Worm (Caenorhabditis elegans) whole organism, late embryonic: ENCODE measurements around the gene C27A2.8.

Experiments
- C08G9.2 ChIP-seq: sonication (generic microtip); optimal IDR thresholded peaks from 2 replicates; lab custom pipeline; 2016; ENCODE audit warnings: mild to moderate bottlenecking, missing genetic modification characterization, moderate library complexity, missing compliant biosample characterization
- F13H6.1 ChIP-seq: sonication (generic microtip); optimal IDR thresholded peaks from 2 replicates; lab custom pipeline; 2016; ENCODE audit warnings: missing genetic modification characterization, missing compliant biosample characterization
- K02D7.2 ChIP-seq: sonication (generic microtip); optimal IDR thresholded peaks from 2 replicates; lab custom pipeline; 2017; ENCODE audit warnings: mild to moderate bottlenecking, missing genetic modification characterization, missing compliant biosample characterization
- T23F11.4 ChIP-seq: fragments of 200-800 bp; sonication (Bioruptor generic); optimal IDR thresholded peaks from 2 replicates; lab custom pipeline; 2018; ENCODE audit warnings: mild to moderate bottlenecking, missing genetic modification characterization, missing compliant biosample characterization
- Y22D7AL.16 ChIP-seq: sonication (generic microtip); optimal IDR thresholded peaks from 2 replicates; lab custom pipeline; 2016; ENCODE audit warnings: missing genetic modification characterization, missing compliant biosample characterization
- ahr-1 ChIP-seq: sonication (generic microtip); optimal IDR thresholded peaks from 2 replicates; lab custom pipeline; 2016; ENCODE audit warnings: missing genetic modification characterization, missing compliant biosample characterization
- ceh-14 ChIP-seq: sonication (generic microtip); optimal IDR thresholded peaks from 2 replicates; lab custom pipeline; 2016; ENCODE audit warnings: missing genotype, missing genetic modification characterization, missing compliant biosample characterization
- ceh-19 ChIP-seq: fragments of 200-800 bp; sonication (Bioruptor generic); optimal IDR thresholded peaks from 2 replicates; lab custom pipeline; 2018; ENCODE audit warnings: mild to moderate bottlenecking, missing genetic modification characterization, missing compliant biosample characterization
- ceh-2 ChIP-seq: sonication (generic microtip); optimal IDR thresholded peaks from 2 replicates; lab custom pipeline; 2016; ENCODE audit warnings: missing genotype, missing genetic modification characterization, missing compliant biosample characterization
- ceh-22 ChIP-seq: sonication (generic microtip); optimal IDR thresholded peaks from 2 replicates; lab custom pipeline; 2017; ENCODE audit warnings: missing biosample characterization, missing genetic modification characterization
- ceh-24 ChIP-seq: sonication (generic microtip); optimal IDR thresholded peaks from 2 replicates; lab custom pipeline; 2016; ENCODE audit warnings: mild to moderate bottlenecking, missing genetic modification characterization, missing compliant biosample characterization
- ceh-34 ChIP-seq: sonication (generic microtip); optimal IDR thresholded peaks from 2 replicates; lab custom pipeline; 2016; ENCODE audit warnings: mild to moderate bottlenecking, missing genetic modification characterization, missing compliant biosample characterization
- ceh-45 ChIP-seq: fragments of 200-800 bp; sonication (Bioruptor generic); IDR thresholded peaks from 2 replicates; pipeline ENCODE4 v1.3.6; 2022; ENCODE audit warnings: missing genetic modification reagents, missing genetic modification characterization, missing compliant biosample characterization
- ceh-6 ChIP-seq: fragments of 200-800 bp; sonication (Bioruptor generic); optimal IDR thresholded peaks from 2 replicates; lab custom pipeline; 2018; ENCODE audit warnings: mild to moderate bottlenecking, missing genetic modification characterization, missing compliant biosample characterization
- ceh-9 ChIP-seq: sonication (generic microtip); optimal IDR thresholded peaks from 2 replicates; lab custom pipeline; 2016; ENCODE audit warnings: mild to moderate bottlenecking, missing genetic modification characterization, inconsistent platforms, missing compliant biosample characterization
- che-1 ChIP-seq: sonication (generic microtip); optimal IDR thresholded peaks from 2 replicates; lab custom pipeline; 2016; ENCODE audit warnings: mild to moderate bottlenecking, missing genetic modification characterization, missing compliant biosample characterization
- elt-2 ChIP-seq: sonication (generic microtip); optimal IDR thresholded peaks from 2 replicates; lab custom pipeline; 2016; ENCODE audit warnings: missing genetic modification reagents, missing genetic modification characterization, missing compliant biosample characterization
- elt-4 ChIP-seq: sonication (generic microtip); optimal IDR thresholded peaks from 2 replicates; lab custom pipeline; 2016; ENCODE audit warnings: missing genetic modification characterization, missing compliant biosample characterization
- ets-4 ChIP-seq: sonication (generic microtip); optimal IDR thresholded peaks from 2 replicates; lab custom pipeline; 2016; ENCODE audit warnings: missing genetic modification characterization, missing compliant biosample characterization
- fax-1 ChIP-seq: sonication (generic microtip); optimal IDR thresholded peaks from 2 replicates; lab custom pipeline; 2016; ENCODE audit warnings: missing genotype, missing genetic modification characterization, missing compliant biosample characterization
- fkh-10 ChIP-seq: fragments of 150-350 bp; optimal IDR thresholded peaks from 2 replicates; lab custom pipeline; 2014; ENCODE audit warnings: missing biosample characterization, missing genetic modification reagents, missing genetic modification characterization
- hlh-15 ChIP-seq: sonication (generic microtip); optimal IDR thresholded peaks from 2 replicates; lab custom pipeline; 2016; ENCODE audit warnings: missing genetic modification characterization, missing compliant biosample characterization
- hlh-30 ChIP-seq: sonication (generic microtip); optimal IDR thresholded peaks from 2 replicates; lab custom pipeline; 2017; ENCODE audit warnings: antibody characterized with exemption, missing genetic modification characterization, missing compliant biosample characterization; ENCODE audit not compliant: insufficient read depth
- hlh-6 ChIP-seq: sonication (generic microtip); optimal IDR thresholded peaks from 2 replicates; lab custom pipeline; 2016; ENCODE audit warnings: missing genotype, missing genetic modification characterization, missing compliant biosample characterization
- hlh-8 ChIP-seq: sonication (generic microtip); optimal IDR thresholded peaks from 2 replicates; lab custom pipeline; 2016; ENCODE audit warnings: missing genotype, missing genetic modification characterization, missing compliant biosample characterization
- madf-2 ChIP-seq: sonication (generic microtip); optimal IDR thresholded peaks from 2 replicates; lab custom pipeline; 2017; ENCODE audit warnings: missing genetic modification characterization, missing compliant biosample characterization
- mec-3 ChIP-seq: sonication (generic microtip); optimal IDR thresholded peaks from 2 replicates; lab custom pipeline; 2016; ENCODE audit warnings: borderline replicate concordance, missing genetic modification characterization, missing compliant biosample characterization
- nfya-1 ChIP-seq: sonication (generic microtip); optimal IDR thresholded peaks from 2 replicates; lab custom pipeline; 2017; ENCODE audit warnings: missing genetic modification characterization, mild to moderate bottlenecking, missing compliant biosample characterization, antibody characterized with exemption, moderate library complexity
- nhr-232 ChIP-seq: sonication (generic microtip); optimal IDR thresholded peaks from 2 replicates; lab custom pipeline; 2016; ENCODE audit warnings: missing genetic modification characterization, missing compliant biosample characterization
- npax-4 ChIP-seq: sonication (generic microtip); optimal IDR thresholded peaks from 2 replicates; lab custom pipeline; 2016; ENCODE audit warnings: missing genetic modification characterization, missing compliant biosample characterization
- pag-3 ChIP-seq: sonication (generic microtip); optimal IDR thresholded peaks from 2 replicates; lab custom pipeline; 2016; ENCODE audit warnings: missing compliant biosample characterization, missing genetic modification characterization, borderline replicate concordance
- pat-9 ChIP-seq: fragments of 200-800 bp; sonication (Bioruptor generic); optimal IDR thresholded peaks from 2 replicates; lab custom pipeline; 2018; ENCODE audit warnings: mild to moderate bottlenecking, missing genetic modification characterization, moderate library complexity, missing compliant biosample characterization
- pha-2 ChIP-seq: sonication (generic microtip); optimal IDR thresholded peaks from 2 replicates; lab custom pipeline; 2017; ENCODE audit warnings: mild to moderate bottlenecking, missing genetic modification characterization, missing compliant biosample characterization
- pqm-1 ChIP-seq: sonication (generic microtip); optimal IDR thresholded peaks from 2 replicates; lab custom pipeline; 2016; ENCODE audit warnings: missing genetic modification characterization, missing compliant biosample characterization
- pros-1 ChIP-seq: fragments of 150-350 bp; optimal IDR thresholded peaks from 2 replicates; lab custom pipeline; 2014; ENCODE audit warnings: missing biosample characterization, missing genetic modification reagents, missing genetic modification characterization
- sox-4 ChIP-seq: sonication (generic microtip); optimal IDR thresholded peaks from 2 replicates; lab custom pipeline; 2017; ENCODE audit warnings: mild to moderate bottlenecking, missing genetic modification characterization, inconsistent platforms, missing compliant biosample characterization
- syd-9 ChIP-seq: sonication (generic microtip); optimal IDR thresholded peaks from 2 replicates; lab custom pipeline; 2016; ENCODE audit warnings: mild to moderate bottlenecking, missing genetic modification characterization, moderate library complexity, missing compliant biosample characterization
- tbx-2 ChIP-seq: sonication (generic microtip); optimal IDR thresholded peaks from 2 replicates; lab custom pipeline; 2016; ENCODE audit warnings: missing genetic modification characterization, missing compliant biosample characterization
- ttx-3 ChIP-seq: sonication (generic microtip); optimal IDR thresholded peaks from 2 replicates; lab custom pipeline; 2016; ENCODE audit warnings: missing genetic modification reagents, missing genetic modification characterization, missing compliant biosample characterization
- unc-3 ChIP-seq, 2 experiments: fragments of 200-800 bp in 1 of 2; sonication (Bioruptor generic) in 1 of 2; sonication (generic microtip) in 1 of 2; conservative IDR thresholded peaks in 1 of 2; optimal IDR thresholded peaks in 1 of 2; 2 replicates each; pipeline versions ENCODE4 v1.3.6 to Lab custom; 2016 to 2022; ENCODE audit warnings: missing compliant biosample characterization in 2 of 2, missing genetic modification characterization in 2 of 2, missing genetic modification reagents in 1 of 2
- unc-42 ChIP-seq: sonication (generic microtip); optimal IDR thresholded peaks from 2 replicates; lab custom pipeline; 2016; ENCODE audit warnings: missing genotype, missing genetic modification characterization, missing compliant biosample characterization
- unc-55 ChIP-seq: sonication (generic microtip); optimal IDR thresholded peaks from 2 replicates; lab custom pipeline; 2017; ENCODE audit warnings: missing biosample characterization, missing genetic modification reagents, missing genetic modification characterization

Gene C27A2.8

ce11 chrII:5092362-5093281 lies 24.8 kb upstream of the C27A2.8 start, which contains the start of gene C04G6.2 (continued):
- TF ChIP-seq hlh-6 (no peak), C08G9.2 (tag; lab: Kevin White, UChicago) (no peak), Y22D7AL.16 (tag; lab: Kevin White, UChicago) (no peak), unc-55 (GFP tag; lab: Kevin White, UChicago) (no peak), fax-1 (tag; lab: Kevin White, UChicago) (no peak), che-1 (tag; lab: Kevin White, UChicago) (no peak), nfya-1 (tag; lab: Kevin White, UChicago) (peak; percentile 49), pha-2 (tag; lab: Kevin White, UChicago) (peak; percentile 57), syd-9 (no peak), elt-2 (tag; lab: Kevin White, UChicago) (no peak), fkh-10 (no peak), sox-4 (no peak), npax-4 (no peak), ahr-1 (tag; lab: Kevin White, UChicago) (no peak), ceh-24 (no peak), ceh-45 (GFP tag; lab: Robert Waterston, UW) (no peak), tbx-2 (tag; lab: Kevin White, UChicago) (peak; percentile 63), ceh-9 (no peak), mec-3 (no peak), unc-42 (tag; lab: Kevin White, UChicago) (peak; percentile 36), pag-3 (tag; lab: Kevin White, UChicago) (no peak), ceh-22 (no peak), nhr-232 (no peak), pqm-1 (tag; lab: Kevin White, UChicago) (no peak), ets-4 (tag; lab: Kevin White, UChicago) (no peak), ceh-6 (GFP tag; lab: Kevin White, UChicago) (no peak), T23F11.4 (GFP tag; lab: Kevin White, UChicago) (no peak), elt-4 (tag; lab: Kevin White, UChicago) (no peak)

- TF ChIP-seq syd-9: no peak
- TF ChIP-seq ceh-14 (tag; lab: Kevin White, UChicago): no peak
- no peak for TF ChIP-seq ceh-19
- TF ChIP-seq madf-2 (tag; lab: Kevin White, UChicago): no peak
- no peak for TF ChIP-seq ttx-3 (tag; lab: Kevin White, UChicago)
- TF ChIP-seq K02D7.2 (tag; lab: Kevin White, UChicago): no peak
- TF ChIP-seq npax-4: no peak
- no peak for TF ChIP-seq nhr-232
- TF ChIP-seq ceh-22: no peak
Measured at ce11 chrII:5091640-5092243, 23.9 kb upstream of the C27A2.8 start, which contains the start of gene pld-1. TSS of gene pld-1 (minus strand) at chrII:5091690.

ce11 chrII:5086143-5086542 lies 18.3 kb upstream of the C27A2.8 start:
- no peak for TF ChIP-seq F13H6.1 (tag; lab: Kevin White, UChicago)
- TF ChIP-seq hlh-30: no peak
- TF ChIP-seq hlh-8 (tag; lab: Kevin White, UChicago): no peak
- no peak for TF ChIP-seq hlh-15 (tag; lab: Kevin White, UChicago)
- TF ChIP-seq unc-3 (GFP tag; conservative IDR thresholded peaks at IDR 0.05; lab: Robert Waterston, UW): no peak
- TF ChIP-seq unc-3 (tag; optimal IDR thresholded peaks at IDR 0.05; lab: Kevin White, UChicago): no peak
- TF ChIP-seq pros-1 (tag; lab: Kevin White, UChicago): no peak
- no peak for TF ChIP-seq ceh-2
- no peak for TF ChIP-seq pat-9 (tag; lab: Kevin White, UChicago)
- TF ChIP-seq ceh-34 (tag; lab: Kevin White, UChicago): no peak
- TF ChIP-seq ahr-1 (tag; lab: Kevin White, UChicago): no peak
- no peak for TF ChIP-seq ttx-3 (tag; lab: Kevin White, UChicago)
